Worm (Caenorhabditis elegans) whole organism, L1 larva: ENCODE results near the gene srb-19.
A peak's percentile ranks its signal among the peaks of the same experiment; 100 is the strongest.

Experiments
- C04F5.9 ChIP-seq: sonication (generic microtip); optimal IDR thresholded peaks from 2 replicates; lab custom pipeline; 2016; ENCODE audit warnings: missing genetic modification characterization, missing compliant biosample characterization
- blmp-1 ChIP-seq: fragments of 150-350 bp; optimal IDR thresholded peaks from 2 replicates; lab custom pipeline; 2014; ENCODE audit warnings: missing biosample characterization, missing genetic modification characterization
- ceh-8 ChIP-seq: fragments of 200-800 bp; sonication (Bioruptor generic); optimal IDR thresholded peaks from 2 replicates; lab custom pipeline; 2018; ENCODE audit warnings: mild to moderate bottlenecking, missing genetic modification characterization, moderate library complexity, missing compliant biosample characterization
- ceh-82 ChIP-seq, 3 experiments: fragments of 150-350 bp in 1 of 3; sonication (generic microtip) in 2 of 3; optimal IDR thresholded peaks; 2 replicates each; lab custom pipeline; 2014 to 2017; ENCODE audit warnings: missing biosample characterization in 3 of 3, missing genetic modification characterization in 3 of 3
- ces-1 ChIP-seq: fragments of 150-350 bp; optimal IDR thresholded peaks from 2 replicates; lab custom pipeline; 2014; ENCODE audit warnings: missing biosample characterization, missing genetic modification reagents, missing genetic modification characterization
- efl-1 ChIP-seq, 4 experiments: fragments of 150-350 bp; optimal IDR thresholded peaks in 3 of 4; peaks in 1 of 4; 1 replicate in 1 of 4; 2 replicates in 3 of 4; lab custom pipeline; 2014; ENCODE audit warnings: missing biosample characterization in 2 of 4, missing genetic modification characterization in 2 of 4, missing genetic modification reagents in 2 of 4
- efl-3 ChIP-seq: fragments of 200-800 bp; sonication (Bioruptor generic); optimal IDR thresholded peaks from 2 replicates; lab custom pipeline; 2018; ENCODE audit warnings: mild to moderate bottlenecking, missing genetic modification characterization, missing compliant biosample characterization
- elt-2 ChIP-seq: sonication (generic microtip); optimal IDR thresholded peaks from 2 replicates; lab custom pipeline; 2016; ENCODE audit warnings: missing genetic modification characterization, mild to moderate bottlenecking, inconsistent platforms, missing compliant biosample characterization, missing genetic modification reagents
- fkh-10 ChIP-seq: sonication (generic microtip); optimal IDR thresholded peaks from 2 replicates; lab custom pipeline; 2017; ENCODE audit warnings: missing biosample characterization, missing genetic modification reagents, missing genetic modification characterization
- fkh-4 ChIP-seq: sonication (generic microtip); optimal IDR thresholded peaks from 2 replicates; lab custom pipeline; 2016; ENCODE audit warnings: missing compliant biosample characterization, missing genetic modification characterization, borderline replicate concordance
- grh-1 ChIP-seq: fragments of 200-800 bp; sonication (Bioruptor generic); IDR thresholded peaks from 2 replicates; pipeline ENCODE4 v1.3.6; 2022; ENCODE audit warnings: missing genetic modification reagents, missing genetic modification characterization, missing compliant biosample characterization
- irx-1 ChIP-seq: sonication (generic microtip); optimal IDR thresholded peaks from 2 replicates; lab custom pipeline; 2016; ENCODE audit warnings: missing genetic modification characterization, missing compliant biosample characterization
- jun-1 ChIP-seq: fragments of 150-350 bp; optimal IDR thresholded peaks from 2 replicates; lab custom pipeline; 2014; ENCODE audit warnings: missing biosample characterization, missing genetic modification reagents, missing genetic modification characterization
- lin-35 ChIP-seq, 2 experiments: fragments of 150-350 bp; optimal IDR thresholded peaks; 2 replicates each; lab custom pipeline; 2014; ENCODE audit warnings: missing biosample characterization in 2 of 2, missing genetic modification characterization in 2 of 2, missing genetic modification reagents in 2 of 2
- lir-3 ChIP-seq: sonication (generic microtip); optimal IDR thresholded peaks from 2 replicates; lab custom pipeline; 2016; ENCODE audit warnings: mild to moderate bottlenecking, missing genetic modification characterization, moderate library complexity, missing compliant biosample characterization; ENCODE audit not compliant: poor library complexity
- mab-9 ChIP-seq: fragments of 200-800 bp; sonication (Bioruptor generic); IDR thresholded peaks from 2 replicates; pipeline ENCODE4 v1.3.6; 2022; ENCODE audit warnings: missing genetic modification reagents, missing genetic modification characterization, missing compliant biosample characterization
- nhr-12 ChIP-seq: sonication (generic microtip); optimal IDR thresholded peaks from 2 replicates; lab custom pipeline; 2017; ENCODE audit warnings: missing biosample characterization, missing genetic modification characterization
- nhr-19 ChIP-seq: fragments of 200-800 bp; sonication (Bioruptor generic); conservative IDR thresholded peaks from 2 replicates; pipeline ENCODE4 v1.3.6; 2022; ENCODE audit warnings: missing genetic modification characterization, missing compliant biosample characterization
- nhr-76 ChIP-seq: sonication (generic microtip); optimal IDR thresholded peaks from 2 replicates; lab custom pipeline; 2017; ENCODE audit warnings: missing biosample characterization, missing genetic modification characterization
- nhr-85 ChIP-seq: sonication (generic microtip); peaks from one replicate; lab custom pipeline; 2016; ENCODE audit warnings: missing genetic modification characterization, inconsistent platforms, missing compliant biosample characterization
- nhr-90 ChIP-seq: sonication (generic microtip); optimal IDR thresholded peaks from 2 replicates; lab custom pipeline; 2016; ENCODE audit warnings: mild to moderate bottlenecking, missing genetic modification characterization, missing compliant biosample characterization; ENCODE audit not compliant: poor library complexity
- pqm-1 ChIP-seq: sonication (generic microtip); optimal IDR thresholded peaks from 3 replicates; lab custom pipeline; 2017; ENCODE audit warnings: missing biosample characterization, missing genetic modification characterization
- skn-1 ChIP-seq: fragments of 150-350 bp; optimal IDR thresholded peaks from 2 replicates; lab custom pipeline; 2014; ENCODE audit warnings: missing biosample characterization, missing genetic modification characterization
- swsn-7 ChIP-seq: sonication (generic microtip); optimal IDR thresholded peaks from 2 replicates; lab custom pipeline; 2016; ENCODE audit warnings: missing genetic modification characterization, missing compliant biosample characterization
- tlp-1 ChIP-seq: fragments of 150-350 bp; optimal IDR thresholded peaks from 2 replicates; lab custom pipeline; 2014; ENCODE audit warnings: missing biosample characterization, missing genetic modification characterization
- unc-86 ChIP-seq: sonication (generic microtip); optimal IDR thresholded peaks from 2 replicates; lab custom pipeline; 2016; ENCODE audit warnings: missing genetic modification characterization, missing compliant biosample characterization
- unc-98 ChIP-seq: fragments of 200-800 bp; sonication (Bioruptor generic); IDR thresholded peaks from 2 replicates; pipeline ENCODE4 v1.3.6; 2022; ENCODE audit warnings: missing genetic modification characterization, missing compliant biosample characterization
- zag-1 ChIP-seq: fragments of 150-350 bp; optimal IDR thresholded peaks from 2 replicates; lab custom pipeline; 2014; ENCODE audit warnings: missing biosample characterization, missing genetic modification characterization
- zip-4 ChIP-seq: fragments of 200-800 bp; sonication (Bioruptor generic); optimal IDR thresholded peaks from 2 replicates; lab custom pipeline; 2018; ENCODE audit warnings: mild to moderate bottlenecking, missing genetic modification characterization, moderate library complexity, missing compliant biosample characterization

The srb-19 gene

DNA sequence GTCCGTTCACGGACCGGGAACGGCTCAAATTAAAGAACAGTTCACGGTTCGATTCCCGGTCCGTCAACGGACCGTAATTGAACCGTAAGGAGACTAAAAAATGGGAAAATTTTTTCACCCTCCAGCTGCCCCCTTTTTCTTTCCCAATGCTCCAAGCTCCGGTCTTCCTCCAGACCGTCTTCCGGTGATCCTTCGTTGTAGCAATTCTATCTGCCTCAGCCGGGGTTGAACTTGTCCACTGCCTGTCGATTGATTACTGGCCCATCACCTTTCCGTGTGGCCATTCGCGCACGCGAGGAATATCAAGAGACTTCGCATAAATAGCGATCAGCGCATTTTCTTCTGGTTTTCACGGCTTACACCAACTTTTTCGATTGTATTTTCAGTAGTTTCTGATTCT, 28.5 kb upstream of the srb-19 start:
- TF ChIP-seq nhr-19 (GFP tag; lab: Robert Waterston, UW), result peak; percentile 36
- peak; percentile 52 for TF ChIP-seq nhr-85 (tag; lab: Kevin White, UChicago)
- peak; percentile 10 for TF ChIP-seq nhr-90 (tag; lab: Kevin White, UChicago)
- 0 out of 2 replicates have a peak, but pooled peaks have one; percentile 30 for TF ChIP-seq grh-1 (GFP tag; lab: Robert Waterston, UW)

- TF ChIP-seq elt-2 (tag; lab: Kevin White, UChicago) (peak; percentile 88), fkh-4 (no peak), lin-35 (GFP tag; optimal IDR thresholded peaks at IDR 0.05; lab: Kevin White, UChicago) (peak in 1 of 2 experiments; percentile 6)
These were observed 28.0 kb upstream of the srb-19 start for ce11 chrV:7548017-7548416.

DNA sequence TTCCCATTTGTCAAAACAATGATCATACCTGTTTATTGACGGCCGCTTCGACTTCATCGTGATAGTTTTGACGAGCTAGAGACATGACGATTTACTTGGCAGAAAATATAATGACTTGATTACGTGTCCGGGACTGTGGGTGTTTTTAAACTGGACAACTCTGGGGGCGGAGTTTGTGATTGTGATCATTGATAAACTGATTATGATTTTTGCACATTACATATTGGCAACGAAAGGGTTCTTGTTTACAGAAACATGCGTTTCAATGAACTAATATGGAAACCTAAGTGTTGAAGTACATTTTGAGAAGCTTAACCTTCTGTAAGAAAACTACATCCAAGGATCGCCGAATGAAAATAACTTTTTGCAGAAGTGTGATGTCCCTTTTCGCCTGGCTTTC, 27.5 kb upstream of the srb-19 start, which contains the start of gene ftn-1:
ftn-1 (minus strand) TSS at position 101 of the 400 bp plus-strand sequence.
- TF ChIP-seq pqm-1 (no peak), swsn-7 (no peak)
- TF ChIP-seq, all 84 proteins: peak for 0

DNA sequence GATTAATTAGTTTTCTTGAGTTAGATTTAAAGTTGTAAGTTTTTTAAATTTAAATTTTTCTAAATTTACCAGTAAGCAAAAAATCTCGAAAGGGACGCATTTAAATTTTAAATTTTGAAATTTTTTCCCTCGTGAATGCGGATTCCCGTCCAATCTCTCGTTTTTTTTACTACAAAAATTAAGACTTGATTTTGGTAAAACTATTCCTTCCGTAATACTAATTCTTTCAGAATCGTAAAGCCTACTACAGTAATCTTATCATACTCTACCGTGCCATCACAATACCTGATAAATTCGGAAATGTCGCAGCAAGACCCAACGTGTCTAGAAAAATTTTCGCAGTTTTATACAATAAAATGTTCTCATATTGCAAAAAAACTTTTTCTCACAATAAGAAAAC, 25.2 kb upstream of the srb-19 start, which contains the start of the genes C54F6.19 and nhx-3:
C54F6.19 (plus strand) TSS at position 301 of the 400 bp plus-strand sequence.
nhx-3 (minus strand) TSS at position 337 of the 400 bp plus-strand sequence.
- TF ChIP-seq jun-1 (tag; lab: Kevin White, UChicago) (no peak), efl-1 (optimal IDR thresholded peaks at IDR 0.05; lab: Kevin White, UChicago) (no peak), efl-1 (GFP tag; optimal IDR thresholded peaks at IDR 0.05 in 1 of 2; lab: Kevin White, UChicago) (no peak), fkh-10 (GFP tag; lab: Kevin White, UChicago) (no peak), zip-4 (GFP tag; lab: Kevin White, UChicago) (no peak), ceh-82 (tag; optimal IDR thresholded peaks at IDR 0.05; lab: Kevin White, UChicago) (no peak), unc-86 (tag; lab: Kevin White, UChicago) (no peak), ces-1 (GFP tag; lab: Kevin White, UChicago) (no peak), C04F5.9 (tag; lab: Kevin White, UChicago) (no peak), zag-1 (tag; lab: Kevin White, UChicago) (no peak)

DNA sequence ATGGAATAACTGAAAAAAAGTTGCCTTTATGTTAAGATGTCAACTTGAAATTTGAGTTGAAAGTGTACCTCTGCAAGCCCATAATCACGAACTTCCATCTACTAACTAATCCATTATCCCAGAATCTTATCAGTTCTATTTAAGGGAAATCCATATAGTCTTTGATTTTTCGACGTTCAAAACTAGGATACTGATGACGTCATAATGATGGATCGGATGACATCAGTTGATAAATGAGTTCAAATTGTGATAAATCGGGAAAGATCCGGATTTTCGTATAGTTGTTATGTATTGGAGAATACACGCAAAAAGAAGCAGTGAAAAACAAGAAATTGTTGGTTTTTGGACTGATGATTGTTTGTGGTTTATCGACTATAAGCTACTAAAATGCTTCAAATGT, 23.8 kb upstream of the srb-19 start:
- TF ChIP-seq lir-3 (tag; lab: Kevin White, UChicago), result no peak
- peak; percentile 10 for TF ChIP-seq blmp-1
- no peak for TF ChIP-seq swsn-7
- no peak for TF ChIP-seq tlp-1 (tag; lab: Kevin White, UChicago)
- TF ChIP-seq zag-1 (tag; lab: Kevin White, UChicago), result no peak

- TF ChIP-seq elt-2 (tag; lab: Kevin White, UChicago), result no peak
- no peak for TF ChIP-seq ceh-8 (GFP tag; lab: Kevin White, UChicago)
- no peak for TF ChIP-seq grh-1 (GFP tag; lab: Robert Waterston, UW)
These were observed 19.0 kb upstream of the srb-19 start, which contains the start of gene srh-268 for ce11 chrV:7539015-7539414. Gene srh-268, plus strand, starts transcription at chrV:7539315.

DNA sequence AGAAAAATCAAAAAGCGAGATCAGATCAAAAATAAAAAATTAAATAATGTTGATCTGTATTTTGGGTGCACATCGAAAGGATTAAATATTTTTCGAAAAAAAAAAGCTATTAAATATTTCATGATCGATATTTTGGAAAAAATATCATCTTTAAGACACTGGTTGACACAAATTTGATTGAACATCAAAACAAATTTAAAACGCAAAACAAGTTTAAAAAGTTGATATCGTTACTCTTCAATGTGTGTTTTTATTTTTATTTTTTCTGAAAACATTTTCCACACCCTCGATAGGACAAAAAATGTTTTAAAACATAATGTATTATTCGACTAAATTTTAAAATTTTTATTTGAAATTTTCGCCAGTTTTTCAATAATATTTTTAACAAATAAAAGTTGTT, 18.0 kb upstream of the srb-19 start, which contains the start of gene C54F6.12:
C54F6.12 (minus strand) TSS at position 101 of the 400 bp plus-strand sequence.
- no peak for TF ChIP-seq unc-98 (GFP tag; lab: Robert Waterston, UW)

- TF ChIP-seq mab-9 (GFP tag; lab: Robert Waterston, UW), result no peak
- TF ChIP-seq nhr-76, result no peak
- no peak for TF ChIP-seq irx-1 (tag; lab: Kevin White, UChicago)
- TF ChIP-seq efl-3 (GFP tag; lab: Kevin White, UChicago), result no peak
- TF ChIP-seq efl-1 (optimal IDR thresholded peaks at IDR 0.05; lab: Kevin White, UChicago), result no peak
- TF ChIP-seq efl-1 (GFP tag; optimal IDR thresholded peaks at IDR 0.05 in 1 of 2; lab: Kevin White, UChicago), result peak in 1 of 2 experiments; percentile 50
- TF ChIP-seq nhr-12 (tag; lab: Kevin White, UChicago), result no peak
- no peak for TF ChIP-seq skn-1
These were observed 13.0 kb upstream of the srb-19 start, which contains the start of gene C54F6.3 for ce11 chrV:7532947-7533346. Gene C54F6.3, plus strand, starts transcription at chrV:7533247.
